Worm (Caenorhabditis elegans): ENCODE data around the gene F19G12.3.
A peak's percentile ranks its signal among the peaks of the same experiment; 100 is the strongest.

Gene F19G12.3

ce11 chrX:1389382-1389983 is 35.1 kb upstream of the F19G12.3 start (continued):
- TF ChIP-seq F57A8.1 (GFP tag; optimal IDR thresholded peaks at IDR 0.05) (no peak), Y79H2A.3 (GFP tag; conservative IDR thresholded peaks at IDR 0.05) (no peak), cebp-1 (GFP tag; IDR thresholded peaks at IDR 0.05) (no peak), cebp-1 (tag; optimal IDR thresholded peaks at IDR 0.05) (peak; percentile 93), F22D6.2 (tag; optimal IDR thresholded peaks at IDR 0.05) (peak; percentile 92), ceh-40 (GFP tag; IDR thresholded peaks at IDR 0.05) (no peak), ceh-58 (GFP tag; IDR thresholded peaks at IDR 0.05) (no peak), ztf-22 (GFP tag; optimal IDR thresholded peaks at IDR 0.05) (no peak), egl-44 (GFP tag; IDR thresholded peaks at IDR 0.05) (0 out of 2 replicates have a peak, but pooled peaks have one; percentile 51), F37B4.10 (GFP tag; IDR thresholded peaks at IDR 0.05) (0 out of 2 replicates have a peak, but pooled peaks have one; percentile 84), snpc-1.3 (tag; optimal IDR thresholded peaks at IDR 0.05; ENCODE audit: insufficient read depth) (no peak), Y53F4B.3 (GFP tag; IDR thresholded peaks at IDR 0.05) (no peak), lin-40 (tag; optimal IDR thresholded peaks at IDR 0.05) (peak; percentile 99), dpff-1 (tag; optimal IDR thresholded peaks at IDR 0.05) (no peak), dox-1 (GFP tag; IDR thresholded peaks at IDR 0.05) (peak; percentile 90), attf-5 (GFP tag; optimal IDR thresholded peaks at IDR 0.05) (no peak), fkh-3 (tag; optimal IDR thresholded peaks at IDR 0.05) (no peak), atf-7 (tag; optimal IDR thresholded peaks at IDR 0.05) (peak; percentile 93), hlh-26 (GFP tag; conservative IDR thresholded peaks at IDR 0.05) (no peak), ztf-25 (GFP tag; IDR thresholded peaks at IDR 0.05) (no peak), efl-1 (GFP tag; optimal IDR thresholded peaks at IDR 0.05) (no peak), cebp-2 (GFP tag; IDR thresholded peaks at IDR 0.05) (peak; percentile 81), snpc-1.1 (tag; optimal IDR thresholded peaks at IDR 0.05; ENCODE audit: insufficient read depth) (no peak), B0019.2 (GFP tag; conservative IDR thresholded peaks at IDR 0.05) (no peak), ekl-4 (GFP tag; IDR thresholded peaks at IDR 0.05) (peak; percentile 60), lin-26 (GFP tag; IDR thresholded peaks at IDR 0.05) (0 out of 2 replicates have a peak, but pooled peaks have one; percentile 30), egl-18 (GFP tag; IDR thresholded peaks at IDR 0.05) (peak; percentile 68; the same call in 1 of the 2 replicates), bed-2 (GFP tag; IDR thresholded peaks at IDR 0.05) (no peak), ceh-79 (tag; optimal IDR thresholded peaks at IDR 0.05) (peak; percentile 48), ztf-18 (tag; optimal IDR thresholded peaks at IDR 0.05) (peak; percentile 7), Y56A3A.18 (GFP tag; IDR thresholded peaks at IDR 0.05) (peak; percentile 97), bed-1 (GFP tag; IDR thresholded peaks at IDR 0.05) (no peak), mcd-1 (GFP tag; IDR thresholded peaks at IDR 0.05) (peak; percentile 73; the same call in 1 of the 2 replicates), ama-1 (optimal IDR thresholded peaks at IDR 0.05) (no peak), ama-1 (GFP tag; optimal IDR thresholded peaks at IDR 0.05) (no peak), hmg-1.2 (GFP tag; IDR thresholded peaks at IDR 0.05) (peak; percentile 77), B0261.1 (tag; optimal IDR thresholded peaks at IDR 0.05) (peak; percentile 47), ztf-28 (GFP tag; IDR thresholded peaks at IDR 0.05) (no peak), attf-6 (GFP tag; IDR thresholded peaks at IDR 0.05) (no peak), Y95B8A.8 (GFP tag; IDR thresholded peaks at IDR 0.05) (no peak), ceh-27 (GFP tag; optimal IDR thresholded peaks at IDR 0.05) (peak; percentile 95), ets-4 (GFP tag; optimal IDR thresholded peaks at IDR 0.05) (peak; percentile 27), aptf-2 (GFP tag; conservative IDR thresholded peaks at IDR 0.05) (no peak), athp-1 (tag; optimal IDR thresholded peaks at IDR 0.05) (no peak), aptf-3 (GFP tag; IDR thresholded peaks at IDR 0.05) (no peak), pbrm-1 (GFP tag; IDR thresholded peaks at IDR 0.05) (peak; percentile 84), C17E4.6 (GFP tag; IDR thresholded peaks at IDR 0.05) (peak; percentile 67; the same call in 1 of the 2 replicates), F57C9.4 (tag; optimal IDR thresholded peaks at IDR 0.05) (no peak), nhr-90 (tag; optimal IDR thresholded peaks at IDR 0.05) (no peak)

All from whole organism, young adult.